Fruit fly (Drosophila melanogaster) whole organism, prepupa: ENCODE data around the gene CG33493.

Experiments used
- Blimp-1 ChIP-seq: fragments of 200-800 bp; sonication (Bioruptor generic); optimal IDR thresholded peaks from 3 replicates; lab custom pipeline; 2017; ENCODE audit warnings: missing biosample characterization, missing genetic modification characterization, mild to moderate bottlenecking, moderate library complexity, missing genetic modification reagents
- CG10631 ChIP-seq: fragments of 200-800 bp; sonication (Bioruptor generic); optimal IDR thresholded peaks from 2 replicates; lab custom pipeline; 2016; ENCODE audit warnings: missing biosample characterization, missing genetic modification characterization
- CG11294 ChIP-seq: fragments of 200-800 bp; sonication (Bioruptor generic); IDR thresholded peaks from 2 replicates; pipeline ENCODE4 v1.3.6; 2022; ENCODE audit warnings: missing biosample characterization, missing genetic modification characterization
- CG16779 ChIP-seq: fragments of 200-800 bp; sonication (Bioruptor generic); optimal IDR thresholded peaks from 3 replicates; lab custom pipeline; 2017; ENCODE audit warnings: missing biosample characterization, mild to moderate bottlenecking, missing genetic modification characterization
- CG4318 ChIP-seq: fragments of 200-800 bp; sonication (Bioruptor generic); optimal IDR thresholded peaks from 3 replicates; lab custom pipeline; 2017; ENCODE audit warnings: missing biosample characterization, mild to moderate bottlenecking, missing genetic modification characterization
- CG6276 ChIP-seq: fragments of 200-800 bp; sonication (Bioruptor generic); optimal IDR thresholded peaks from 2 replicates; lab custom pipeline; 2017; ENCODE audit warnings: missing biosample characterization, mild to moderate bottlenecking, missing genetic modification characterization
- CG6792 ChIP-seq: fragments of 200-800 bp; sonication (Bioruptor generic); optimal IDR thresholded peaks from 3 replicates; lab custom pipeline; 2016; ENCODE audit warnings: missing biosample characterization, missing genetic modification characterization
- CG8119 ChIP-seq: fragments of 200-800 bp; sonication (Bioruptor generic); IDR thresholded peaks from 3 replicates; pipeline ENCODE4 v1.3.6; 2022; ENCODE audit warnings: missing biosample characterization, missing genetic modification characterization
- Eip75B ChIP-seq: fragments of 200-800 bp; sonication (Bioruptor generic); optimal IDR thresholded peaks from 3 replicates; lab custom pipeline; 2016; ENCODE audit warnings: missing biosample characterization, missing genetic modification characterization
- Sox102F ChIP-seq: fragments of 200-800 bp; sonication (Bioruptor generic); optimal IDR thresholded peaks from 2 replicates; lab custom pipeline; 2016; ENCODE audit warnings: missing biosample characterization, mild to moderate bottlenecking, missing genetic modification characterization
- acj6 ChIP-seq: fragments of 200-800 bp; sonication (Bioruptor generic); optimal IDR thresholded peaks from 3 replicates; lab custom pipeline; 2016; ENCODE audit warnings: missing biosample characterization, missing genetic modification characterization

- TF ChIP-seq CG10631 (GFP tag; lab: Kevin White, UChicago) (peak; percentile 9), CG4318 (GFP tag; lab: Kevin White, UChicago) (no peak), CG16779 (tag; lab: Kevin White, UChicago) (no peak), Sox102F (GFP tag; lab: Kevin White, UChicago) (no peak), acj6 (peak; percentile 44), CG11294 (GFP tag; lab: Robert Waterston, UW) (0 out of 2 replicates have a peak, but pooled peaks have one; percentile 15), Eip75B (GFP tag; lab: Kevin White, UChicago) (peak; percentile 41), CG6276 (peak; percentile 12), CG8119 (peak; percentile 69), CG6792 (GFP tag; lab: Kevin White, UChicago) (peak; percentile 5), Blimp-1 (GFP tag; lab: Kevin White, UChicago) (no peak)
Observed at dm6 chr3L:10648431-10648830, 44.5 kb downstream of the CG33493 start.
